Fruit fly (Drosophila melanogaster) whole organism, embryonic: ENCODE data around the gene CG17097.

Experiments
- Dbx ChIP-seq: fragments of 200-800 bp; sonication (Bioruptor generic); IDR thresholded peaks from 3 replicates; pipeline ENCODE4 v1.3.6; 2022; ENCODE audit warnings: missing biosample characterization, missing genetic modification characterization
- Dll ChIP-seq: fragments of 200-800 bp; sonication (Bioruptor generic); IDR thresholded peaks from 4 replicates; pipeline ENCODE4 v1.3.6; 2022; ENCODE audit warnings: missing biosample characterization, missing genetic modification characterization; ENCODE audit not compliant: partially characterized antibody
- onecut ChIP-seq: fragments of 200-800 bp; sonication (Bioruptor generic); IDR thresholded peaks from 2 replicates; pipeline ENCODE4 v1.3.6; 2022; ENCODE audit warnings: missing biosample characterization, missing genetic modification characterization

DNA sequence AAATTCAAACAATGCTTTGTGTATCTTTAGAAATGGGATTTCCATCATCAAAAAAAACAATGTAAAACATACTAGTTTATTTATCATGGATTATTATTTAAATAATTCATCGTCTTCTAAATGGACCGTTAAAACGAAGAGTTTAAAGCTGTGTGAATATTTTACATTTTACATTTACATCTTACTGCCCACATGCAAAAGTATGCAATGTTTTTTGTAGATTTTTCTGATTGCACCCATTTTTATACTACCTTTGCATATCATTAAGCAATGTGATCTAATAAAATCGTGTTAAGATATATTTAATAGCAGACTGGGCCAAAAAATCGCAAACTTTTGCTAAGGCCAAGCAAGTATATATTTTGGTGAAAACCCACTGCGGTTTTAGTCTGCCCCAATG is 25.3 kb downstream of the CG17097 start:
- TF ChIP-seq onecut (GFP tag; lab: Robert Waterston, UW) (no peak), Dll (GFP tag; lab: Robert Waterston, UW) (no peak), Dbx (GFP tag; lab: Robert Waterston, UW) (no peak)
